Worm (Caenorhabditis elegans) whole organism, L4 larva: Measurements from ENCODE around the gene F56B6.6.

Experiments used
- F26F4.8 ChIP-seq: fragments of 200-800 bp; sonication (Bioruptor generic); conservative IDR thresholded peaks from 2 replicates; pipeline ENCODE4 v1.3.6; 2022; ENCODE audit warnings: missing genetic modification characterization, missing compliant biosample characterization
- F49E8.2 ChIP-seq: sonication (generic microtip); optimal IDR thresholded peaks from 2 replicates; lab custom pipeline; 2016; ENCODE audit warnings: missing compliant biosample characterization, mild to moderate bottlenecking, missing genetic modification characterization, borderline replicate concordance
- T26A8.4 ChIP-seq: fragments of 200-800 bp; sonication (Bioruptor generic); IDR thresholded peaks from 2 replicates; pipeline ENCODE4 v1.3.6; 2022; ENCODE audit warnings: missing genetic modification characterization, missing compliant biosample characterization
- Y48G9A.11 ChIP-seq: fragments of 200-800 bp; sonication (Bioruptor generic); IDR thresholded peaks from 2 replicates; pipeline ENCODE4 v1.3.6; 2022; ENCODE audit warnings: missing genetic modification reagents, missing genetic modification characterization, missing compliant biosample characterization
- Y75B8A.6 ChIP-seq: fragments of 200-800 bp; sonication (Bioruptor generic); IDR thresholded peaks from 2 replicates; pipeline ENCODE4 v1.3.6; 2022; ENCODE audit warnings: missing genetic modification reagents, missing genetic modification characterization, missing compliant biosample characterization
- aha-1 ChIP-seq: fragments of 150-350 bp; peaks from one replicate; lab custom pipeline; 2014; ENCODE audit warnings: missing biosample characterization, missing genetic modification characterization
- ceh-62 ChIP-seq: sonication (generic microtip); optimal IDR thresholded peaks from 2 replicates; lab custom pipeline; 2017; ENCODE audit warnings: missing biosample characterization, missing genetic modification characterization
- daf-16 ChIP-seq, 3 experiments: sonication (generic microtip); optimal IDR thresholded peaks; 2 replicates each; lab custom pipeline; 2016 to 2017; ENCODE audit warnings: missing genetic modification characterization in 3 of 3, missing genetic modification reagents in 3 of 3, mild to moderate bottlenecking in 2 of 3, missing compliant biosample characterization in 2 of 3, missing biosample characterization in 1 of 3, moderate library complexity in 1 of 3
- dmd-6 ChIP-seq: fragments of 200-800 bp; sonication (Bioruptor generic); IDR thresholded peaks from 2 replicates; pipeline ENCODE4 v1.3.6; 2022; ENCODE audit warnings: missing genetic modification reagents, missing genetic modification characterization, missing compliant biosample characterization
- dmd-8 ChIP-seq: fragments of 200-800 bp; sonication (Bioruptor generic); IDR thresholded peaks from 2 replicates; pipeline ENCODE4 v1.3.6; 2022; ENCODE audit warnings: missing genetic modification characterization, missing compliant biosample characterization
- duxl-1 ChIP-seq: sonication (generic microtip); optimal IDR thresholded peaks from 2 replicates; lab custom pipeline; 2016; ENCODE audit warnings: mild to moderate bottlenecking, missing genetic modification characterization, moderate library complexity, missing compliant biosample characterization; ENCODE audit not compliant: poor library complexity
- dve-1 ChIP-seq: sonication (generic microtip); optimal IDR thresholded peaks from 2 replicates; lab custom pipeline; 2017; ENCODE audit warnings: antibody characterized with exemption, mild to moderate bottlenecking, missing genetic modification characterization, missing compliant biosample characterization; ENCODE audit not compliant: insufficient read depth
- egl-27 ChIP-seq: sonication (generic microtip); optimal IDR thresholded peaks from 3 replicates; lab custom pipeline; 2017; ENCODE audit warnings: missing biosample characterization, missing genetic modification reagents, missing genetic modification characterization
- hif-1 ChIP-seq, 2 experiments: sonication (generic microtip); optimal IDR thresholded peaks; 2 replicates each; lab custom pipeline; 2016 to 2017; ENCODE audit warnings: missing compliant biosample characterization in 2 of 2, missing genetic modification characterization in 2 of 2, missing genetic modification reagents in 2 of 2, missing genotype in 2 of 2, mild to moderate bottlenecking in 1 of 2
- hlh-11 ChIP-seq: fragments of 200-800 bp; sonication (Bioruptor generic); optimal IDR thresholded peaks from 2 replicates; lab custom pipeline; 2018; ENCODE audit warnings: mild to moderate bottlenecking, missing genetic modification characterization, missing compliant biosample characterization
- hlh-30 ChIP-seq: sonication (generic microtip); optimal IDR thresholded peaks from 2 replicates; lab custom pipeline; 2017; ENCODE audit warnings: antibody characterized with exemption, mild to moderate bottlenecking, missing genetic modification characterization, missing compliant biosample characterization; ENCODE audit not compliant: insufficient read depth
- lin-1 ChIP-seq: fragments of 200-800 bp; sonication (Bioruptor generic); IDR thresholded peaks from 2 replicates; pipeline ENCODE4 v1.3.6; 2022; ENCODE audit warnings: missing genetic modification reagents, missing genetic modification characterization, missing compliant biosample characterization
- lin-15B ChIP-seq: fragments of 150-350 bp; sonication (generic microtip); optimal IDR thresholded peaks from 3 replicates; lab custom pipeline; 2014; ENCODE audit warnings: missing biosample characterization, missing genetic modification characterization
- lin-38 ChIP-seq: fragments of 200-800 bp; sonication (Bioruptor generic); IDR thresholded peaks from 2 replicates; pipeline ENCODE4 v1.3.6; 2022; ENCODE audit warnings: missing genetic modification reagents, missing genetic modification characterization, missing compliant biosample characterization
- madf-5 ChIP-seq, 2 experiments: fragments of 200-800 bp; sonication (Bioruptor generic); IDR thresholded peaks; 2 replicates each; pipeline ENCODE4 v1.3.6; 2022; ENCODE audit warnings: missing compliant biosample characterization in 2 of 2, missing genetic modification characterization in 2 of 2
- madf-9 ChIP-seq: fragments of 200-800 bp; sonication (Bioruptor generic); conservative IDR thresholded peaks from 2 replicates; pipeline ENCODE4 v1.3.6; 2022; ENCODE audit warnings: missing genetic modification reagents, missing genetic modification characterization, missing compliant biosample characterization
- mdl-1 ChIP-seq, 2 experiments: fragments of 150-350 bp in 1 of 2; sonication (generic microtip) in 1 of 2; optimal IDR thresholded peaks; 2 replicates each; lab custom pipeline; 2014 to 2017; ENCODE audit warnings: missing biosample characterization in 2 of 2, missing genetic modification characterization in 2 of 2
- mep-1 ChIP-seq: fragments of 150-350 bp; sonication (generic microtip); optimal IDR thresholded peaks from 3 replicates; lab custom pipeline; 2014; ENCODE audit warnings: missing biosample characterization, missing genetic modification characterization
- mes-2 ChIP-seq: sonication (generic microtip); optimal IDR thresholded peaks from 2 replicates; lab custom pipeline; 2016; ENCODE audit warnings: missing genotype, mild to moderate bottlenecking, missing genetic modification characterization, missing compliant biosample characterization; ENCODE audit not compliant: poor library complexity, severe bottlenecking
- nhr-237 ChIP-seq: sonication (generic microtip); optimal IDR thresholded peaks from 2 replicates; lab custom pipeline; 2017; ENCODE audit warnings: missing biosample characterization, missing genetic modification characterization
- nhr-28 ChIP-seq: fragments of 150-350 bp; optimal IDR thresholded peaks from 2 replicates; lab custom pipeline; 2014; ENCODE audit warnings: missing biosample characterization, missing genetic modification characterization
- nhr-42 ChIP-seq: fragments of 200-800 bp; sonication (Bioruptor generic); IDR thresholded peaks from 2 replicates; pipeline ENCODE4 v1.3.6; 2022; ENCODE audit warnings: missing genetic modification characterization, missing compliant biosample characterization
- nhr-48 ChIP-seq: sonication (generic microtip); optimal IDR thresholded peaks from 2 replicates; lab custom pipeline; 2016; ENCODE audit warnings: mild to moderate bottlenecking, missing genetic modification characterization, missing compliant biosample characterization
- nhr-76 ChIP-seq: fragments of 150-350 bp; optimal IDR thresholded peaks from 2 replicates; lab custom pipeline; 2014; ENCODE audit warnings: missing biosample characterization, missing genetic modification characterization
- nhr-77 ChIP-seq: fragments of 150-350 bp; optimal IDR thresholded peaks from 2 replicates; lab custom pipeline; 2014; ENCODE audit warnings: missing biosample characterization, missing genetic modification characterization
- pha-4 ChIP-seq, 2 experiments: fragments of 150-350 bp in 1 of 2; fragments of 200-800 bp in 1 of 2; sonication (Bioruptor generic) in 1 of 2; IDR thresholded peaks in 1 of 2; optimal IDR thresholded peaks in 1 of 2; 2 replicates each; pipeline versions ENCODE4 v1.3.6 to Lab custom; 2014 to 2022; ENCODE audit warnings: missing genetic modification characterization in 2 of 2, missing genetic modification reagents in 2 of 2, missing biosample characterization in 1 of 2, missing compliant biosample characterization in 1 of 2
- php-3 ChIP-seq: fragments of 200-800 bp; sonication (Bioruptor generic); IDR thresholded peaks from 2 replicates; pipeline ENCODE4 v1.3.6; 2022; ENCODE audit warnings: missing genetic modification reagents, missing genetic modification characterization, missing compliant biosample characterization
- pqm-1 ChIP-seq: sonication (generic microtip); optimal IDR thresholded peaks from 2 replicates; lab custom pipeline; 2017; ENCODE audit warnings: missing biosample characterization, missing genetic modification characterization
- tag-97 ChIP-seq: fragments of 200-800 bp; sonication (Bioruptor generic); IDR thresholded peaks from 2 replicates; pipeline ENCODE4 v1.3.6; 2022; ENCODE audit warnings: missing genetic modification characterization, missing compliant biosample characterization
- tra-1 ChIP-seq: fragments of 200-800 bp; sonication (Bioruptor generic); IDR thresholded peaks from 2 replicates; pipeline ENCODE4 v1.3.6; 2022; ENCODE audit warnings: missing genetic modification reagents, missing genetic modification characterization, missing compliant biosample characterization
- zag-1 ChIP-seq: fragments of 150-350 bp; optimal IDR thresholded peaks from 2 replicates; lab custom pipeline; 2014; ENCODE audit warnings: missing biosample characterization, missing genetic modification characterization
- zfp-3 ChIP-seq: fragments of 200-800 bp; sonication (Bioruptor generic); conservative IDR thresholded peaks from 2 replicates; pipeline ENCODE4 v1.3.6; 2022; ENCODE audit warnings: missing genetic modification reagents, missing genetic modification characterization, missing compliant biosample characterization
- zip-11 ChIP-seq: fragments of 200-800 bp; sonication (Bioruptor generic); IDR thresholded peaks from 2 replicates; pipeline ENCODE4 v1.3.6; 2022; ENCODE audit warnings: missing genetic modification characterization, missing compliant biosample characterization

F56B6.6 gene

DNA sequence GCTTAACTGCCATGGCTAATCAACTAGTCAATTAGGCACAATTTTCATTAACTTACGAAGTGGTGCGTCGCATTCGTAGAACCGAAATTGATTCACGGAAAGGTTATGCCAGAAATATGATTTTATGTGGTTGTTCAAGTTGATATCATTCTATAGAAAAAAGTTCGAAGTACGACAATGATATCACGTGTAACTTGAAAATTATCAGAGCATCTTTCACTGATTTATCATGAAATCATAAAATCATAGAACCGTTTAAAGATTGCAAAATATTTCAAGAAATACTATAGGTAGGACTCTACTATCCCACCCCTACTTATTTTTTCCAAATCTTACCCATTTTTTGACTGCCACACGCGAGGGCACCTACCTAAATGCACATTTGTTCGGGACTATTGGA lies 20.1 kb upstream of the F56B6.6 start:
- no peak for TF ChIP-seq zag-1 (tag; lab: Kevin White, UChicago)
- TF ChIP-seq dve-1, result peak; percentile 41
- 0 out of 2 replicates have a peak, but pooled peaks have one; percentile 37 for TF ChIP-seq php-3
- no peak for TF ChIP-seq duxl-1 (tag; lab: Kevin White, UChicago)
- peak; percentile 6 for TF ChIP-seq hlh-11 (tag; lab: Kevin White, UChicago)
- no peak for TF ChIP-seq daf-16 (GFP tag; optimal IDR thresholded peaks at IDR 0.05; lab: Kevin White, UChicago)
- peak; percentile 31 for TF ChIP-seq daf-16 (tag; optimal IDR thresholded peaks at IDR 0.05; lab: Kevin White, UChicago)
- TF ChIP-seq aha-1 (tag; lab: Kevin White, UChicago), result peak; percentile 16
- TF ChIP-seq mep-1, result peak; percentile 1
- TF ChIP-seq dmd-6 (GFP tag; lab: Robert Waterston, UW), result peak; percentile 47; the same call in 1 of the 2 replicates
- TF ChIP-seq dmd-8 (GFP tag; lab: Robert Waterston, UW), result no peak
- TF ChIP-seq pqm-1, result peak; percentile 30
- TF ChIP-seq, all 104 proteins: peak for 8

DNA sequence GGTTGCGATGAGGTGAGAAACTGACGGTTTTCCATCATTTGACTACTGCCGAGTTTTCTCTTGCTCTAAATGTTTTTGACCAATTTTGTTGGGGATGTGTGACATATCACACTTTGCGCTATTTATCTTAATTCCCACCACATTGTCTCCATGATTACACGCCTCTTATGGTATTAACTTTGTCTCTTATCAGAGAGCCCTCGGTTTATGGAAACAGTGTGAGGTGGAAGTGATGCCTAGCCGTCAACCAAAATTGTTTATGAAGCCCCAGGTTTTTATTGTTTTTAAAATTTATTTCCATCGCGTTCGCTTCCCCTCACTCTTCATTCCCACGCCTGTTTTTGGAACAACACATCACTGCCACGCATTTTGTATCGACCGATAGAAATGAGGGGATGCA lies 18.4 kb upstream of the F56B6.6 start:
- TF ChIP-seq Y75B8A.6 (GFP tag; lab: Robert Waterston, UW) (no peak), F49E8.2 (tag; lab: Kevin White, UChicago) (no peak), pha-4 (GFP tag; IDR thresholded peaks at IDR 0.05; lab: Robert Waterston, UW) (0 out of 2 replicates have a peak, but pooled peaks have one; percentile 40), pha-4 (tag; optimal IDR thresholded peaks at IDR 0.05; lab: Kevin White, UChicago) (no peak), Y48G9A.11 (GFP tag; lab: Robert Waterston, UW) (no peak), madf-5 (GFP tag; IDR thresholded peaks at IDR 0.05; lab: Robert Waterston, UW) (no peak), nhr-76 (tag; lab: Kevin White, UChicago) (no peak), zfp-3 (GFP tag; lab: Robert Waterston, UW) (no peak), tra-1 (peak; percentile 71), duxl-1 (tag; lab: Kevin White, UChicago) (no peak), T26A8.4 (GFP tag; lab: Robert Waterston, UW) (no peak), madf-9 (no peak), mes-2 (peak; percentile 31), F26F4.8 (GFP tag; lab: Robert Waterston, UW) (no peak), lin-15B (tag; lab: Kevin White, UChicago) (no peak), dve-1 (peak; percentile 11), lin-38 (GFP tag; lab: Robert Waterston, UW) (no peak), ceh-62 (no peak), tag-97 (GFP tag; lab: Robert Waterston, UW) (no peak), nhr-28 (tag; lab: Kevin White, UChicago) (no peak), hlh-30 (tag; lab: Kevin White, UChicago) (peak; percentile 5), egl-27 (no peak), nhr-48 (no peak), nhr-237 (tag; lab: Kevin White, UChicago) (no peak), hlh-11 (tag; lab: Kevin White, UChicago) (peak; percentile 33), hif-1 (tag; optimal IDR thresholded peaks at IDR 0.05; lab: Kevin White, UChicago) (no peak), lin-1 (GFP tag; lab: Robert Waterston, UW) (no peak), mdl-1 (tag; optimal IDR thresholded peaks at IDR 0.05; lab: Kevin White, UChicago) (no peak), zip-11 (GFP tag; lab: Robert Waterston, UW) (no peak), nhr-77 (tag; lab: Kevin White, UChicago) (no peak), zag-1 (tag; lab: Kevin White, UChicago) (no peak), daf-16 (GFP tag; optimal IDR thresholded peaks at IDR 0.05; lab: Kevin White, UChicago) (no peak), daf-16 (tag; optimal IDR thresholded peaks at IDR 0.05; lab: Kevin White, UChicago) (peak; percentile 88), nhr-42 (GFP tag; lab: Robert Waterston, UW) (no peak), dmd-6 (GFP tag; lab: Robert Waterston, UW) (peak; percentile 30; the same call in 1 of the 2 replicates)
